Fruit fly (Drosophila melanogaster): ENCODE results near the gene CG13807.

Gene CG13807

DNA sequence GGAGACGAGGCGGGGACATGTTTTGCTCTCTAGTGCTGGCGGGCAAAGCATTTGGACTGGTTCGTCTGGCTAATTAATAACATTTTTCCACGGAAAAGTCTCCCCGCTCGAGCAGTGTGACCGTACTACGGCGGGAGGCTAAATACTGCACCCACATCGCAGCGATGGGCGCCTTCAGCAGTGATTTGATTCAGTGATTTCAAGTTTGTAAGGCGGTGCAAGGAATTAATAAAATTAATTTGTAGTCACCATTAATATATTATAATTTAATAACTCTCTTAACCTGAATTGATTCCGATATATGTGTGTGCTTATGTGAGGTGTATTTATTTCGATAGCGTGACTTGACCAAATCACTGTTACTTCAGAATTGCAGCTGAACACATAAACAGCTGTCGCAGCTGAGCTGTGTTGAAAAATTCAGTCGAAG lies at the start of gene CG13807, which contains the start of gene oxt:
Gene CG13807 (plus strand): TSS at position 405 of the 430 bp plus-strand sequence.
Gene oxt (minus strand): TSS at position 150 of the 430 bp plus-strand sequence.
- TF ChIP-seq Hr4 (GFP tag; optimal IDR thresholded peaks at IDR 0.05) (peak; percentile 84), salr (GFP tag; optimal IDR thresholded peaks at IDR 0.05) (peak in 1 of 2 experiments; percentile 78), Ets21C (GFP tag; optimal IDR thresholded peaks at IDR 0.05) (peak; percentile 78), Sox15 (GFP tag; optimal IDR thresholded peaks at IDR 0.05) (peak; percentile 85), lz (GFP tag; optimal IDR thresholded peaks at IDR 0.05) (peak; percentile 87), OdsH (GFP tag; optimal IDR thresholded peaks at IDR 0.05) (peak; percentile 88), topi (GFP tag; optimal IDR thresholded peaks at IDR 0.05) (peak; percentile 83), eg (GFP tag; IDR thresholded peaks at IDR 0.05) (peak; percentile 90), dsx (GFP tag; optimal IDR thresholded peaks at IDR 0.05; ENCODE audit: poor library complexity, severe bottlenecking) (peak; percentile 81), spab (GFP tag; optimal IDR thresholded peaks at IDR 0.05) (peak; percentile 59), CG15336 (GFP tag; IDR thresholded peaks at IDR 0.05) (peak; percentile 81), Sox14 (GFP tag; optimal IDR thresholded peaks at IDR 0.05) (peak; percentile 85), CG4318 (GFP tag; optimal IDR thresholded peaks at IDR 0.05) (peak; percentile 82), CG3032 (tag; optimal IDR thresholded peaks at IDR 0.05) (peak; percentile 91), CG16779 (tag; optimal IDR thresholded peaks at IDR 0.05) (peak; percentile 37), fkh (GFP tag; optimal IDR thresholded peaks at IDR 0.05) (peak; percentile 95), cyc (GFP tag; optimal IDR thresholded peaks at IDR 0.05) (peak; percentile 84), vri (GFP tag; optimal IDR thresholded peaks at IDR 0.05) (no peak), CG6854 (GFP tag; optimal IDR thresholded peaks at IDR 0.05) (peak; percentile 7), CG7368 (GFP tag; optimal IDR thresholded peaks at IDR 0.05) (peak; percentile 72), CG11762 (GFP tag; optimal IDR thresholded peaks at IDR 0.05; ENCODE audit: insufficient read depth) (peak; percentile 65), Eip78C (GFP tag) (peak; percentile 96), CG10669 (GFP tag; optimal IDR thresholded peaks at IDR 0.05) (peak; percentile 76), CG8319 (GFP tag; optimal IDR thresholded peaks at IDR 0.05) (peak; percentile 80), CG32006 (GFP tag; optimal IDR thresholded peaks at IDR 0.05) (peak; percentile 89), net (GFP tag; optimal IDR thresholded peaks at IDR 0.05) (peak; percentile 87), Lpt (GFP tag; optimal IDR thresholded peaks at IDR 0.05) (peak; percentile 70), acj6 (GFP tag; optimal IDR thresholded peaks at IDR 0.05) (peak; percentile 89), CG31627 (GFP tag; optimal IDR thresholded peaks at IDR 0.05) (peak; percentile 81), CG1621 (tag; optimal IDR thresholded peaks at IDR 0.05) (peak; percentile 81), Hr38 (GFP tag; optimal IDR thresholded peaks at IDR 0.05) (no peak), CG6792 (GFP tag; optimal IDR thresholded peaks at IDR 0.05) (peak; percentile 84), CG6276 (GFP tag; optimal IDR thresholded peaks at IDR 0.05) (no peak), fd59A (GFP tag; optimal IDR thresholded peaks at IDR 0.05) (peak; percentile 76), CG6808 (GFP tag; optimal IDR thresholded peaks at IDR 0.05) (peak; percentile 74), CG8632 (GFP tag; optimal IDR thresholded peaks at IDR 0.05) (peak; percentile 81), Met (GFP tag; optimal IDR thresholded peaks at IDR 0.05) (peak; percentile 81), Hr39 (GFP tag; optimal IDR thresholded peaks at IDR 0.05) (peak; percentile 80), fd85E (GFP tag; optimal IDR thresholded peaks at IDR 0.05) (no peak), CG11902 (GFP tag; optimal IDR thresholded peaks at IDR 0.05) (peak; percentile 77), esn (GFP tag; optimal IDR thresholded peaks at IDR 0.05) (peak; percentile 87), Blimp-1 (GFP tag; optimal IDR thresholded peaks at IDR 0.05) (peak; percentile 29), Eip93F (GFP tag; optimal IDR thresholded peaks at IDR 0.05) (peak; percentile 31), dac (GFP tag; optimal IDR thresholded peaks at IDR 0.05) (peak; percentile 79), CG8119 (GFP tag; IDR thresholded peaks at IDR 0.05) (peak; percentile 83), CG11294 (GFP tag; IDR thresholded peaks at IDR 0.05) (peak; percentile 84), CG9139 (GFP tag; optimal IDR thresholded peaks at IDR 0.05) (peak; percentile 34), Smox (GFP tag; optimal IDR thresholded peaks at IDR 0.05) (peak; percentile 83), Gug (GFP tag; IDR thresholded peaks at IDR 0.05) (peak; percentile 86), CG34406 (GFP tag; optimal IDR thresholded peaks at IDR 0.05) (peak; percentile 86), ss (GFP tag; optimal IDR thresholded peaks at IDR 0.05) (peak in 1 of 2 experiments; percentile 80), svp (GFP tag) (peak; percentile 93)
